Worm (Caenorhabditis elegans): ENCODE data around the gene smi-1.

DNA sequence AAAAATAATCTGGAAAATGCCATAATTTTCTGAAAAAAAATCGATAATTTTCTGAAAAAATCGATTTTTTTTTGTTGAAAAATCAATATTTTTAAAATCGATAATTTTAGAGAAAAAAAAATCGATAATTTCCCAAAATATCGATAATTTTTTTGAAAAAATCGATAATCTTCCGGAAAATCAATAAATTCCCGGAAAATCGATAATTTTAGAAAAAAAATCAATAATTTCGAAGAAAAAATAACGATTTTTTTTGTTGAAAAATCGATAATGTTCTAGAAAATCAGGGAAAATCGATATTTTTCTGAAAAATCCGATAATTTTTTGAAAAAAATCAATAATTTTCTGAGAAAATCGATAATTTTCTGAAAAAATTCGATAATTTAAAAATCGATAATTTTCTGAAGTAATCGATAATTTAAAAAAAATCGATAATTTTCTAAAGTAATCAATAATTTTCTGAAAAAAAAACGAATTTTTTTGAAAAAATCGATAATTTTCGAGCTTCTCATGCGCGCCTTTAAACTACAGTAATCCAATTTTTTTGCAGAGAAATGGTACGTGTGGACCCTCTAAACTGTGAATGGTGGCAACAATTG, 1.8 kb upstream of the smi-1 start:
- TF ChIP-seq nhr-237 (tag; optimal IDR thresholded peaks at IDR 0.05) (no peak), mep-1 (tag; optimal IDR thresholded peaks at IDR 0.05) (no peak), unc-39 (tag; optimal IDR thresholded peaks at IDR 0.05) (no peak), tbx-8 (GFP tag; optimal IDR thresholded peaks at IDR 0.05) (no peak), nhr-76 (tag; optimal IDR thresholded peaks at IDR 0.05) (no peak), unc-62 (GFP tag; optimal IDR thresholded peaks at IDR 0.05) (no peak), blmp-1 (tag; optimal IDR thresholded peaks at IDR 0.05) (no peak)
